Worm (Caenorhabditis elegans): ENCODE data around the gene irld-33.

DNA sequence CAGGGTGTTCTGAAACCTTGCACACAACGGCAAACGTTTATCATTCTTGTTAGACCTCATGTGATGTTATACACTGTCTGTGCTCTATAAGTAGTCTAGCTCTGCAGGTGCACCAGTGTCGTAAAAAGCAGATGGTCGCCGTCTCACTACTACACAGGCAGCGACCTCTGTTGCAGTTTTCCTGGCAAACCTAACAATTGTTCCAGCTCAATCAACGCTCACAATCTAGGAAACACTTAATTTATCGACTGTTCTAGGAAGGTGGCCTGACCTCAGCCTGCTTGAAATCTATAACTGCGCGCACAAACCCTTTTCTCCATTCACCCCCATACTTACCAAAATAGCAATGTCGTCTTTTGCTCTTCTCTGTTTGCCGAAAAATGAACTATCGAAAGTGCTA lies 14.5 kb upstream of the irld-33 start, which contains the start of gene fbxb-11:
- TF ChIP-seq mxl-2 (GFP tag; conservative IDR thresholded peaks at IDR 0.05) (no peak), mdl-1 (tag; optimal IDR thresholded peaks at IDR 0.05) (no peak), zip-2 (tag; optimal IDR thresholded peaks at IDR 0.05) (no peak)

Data from whole organism, L4 larva.